Worm (Caenorhabditis elegans) whole organism, dauer: ENCODE data around the gene srv-12.
"Not testable (repeated sequence)": the region's sequence is repeated elsewhere in the genome, so short reads cannot be mapped to it uniquely, and the experiment has no call there.

Source experiments
- unc-62 ChIP-seq: sonication (generic microtip); optimal IDR thresholded peaks from 2 replicates; lab custom pipeline; 2017; ENCODE audit warnings: missing biosample characterization, missing genetic modification reagents, missing genetic modification characterization

The srv-12 gene

DNA sequence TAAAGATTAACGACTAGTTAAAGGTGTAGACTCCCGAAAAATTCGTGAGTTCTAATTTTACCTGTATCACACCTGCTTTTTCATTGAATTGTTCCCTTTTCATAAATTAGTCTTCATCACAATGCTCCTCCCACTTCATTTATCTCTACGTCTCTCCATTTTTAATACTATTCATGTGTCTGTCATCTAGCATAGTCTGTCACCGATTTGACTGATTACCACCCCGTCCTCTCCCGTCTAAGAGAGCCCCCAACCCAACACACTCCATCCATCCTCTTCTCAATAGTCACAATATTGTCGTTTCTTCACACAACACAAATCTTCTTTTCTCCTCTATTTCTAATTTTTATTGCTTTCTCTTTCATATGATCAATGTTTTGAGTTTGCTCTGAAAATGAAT lies 11.7 kb upstream of the srv-12 start:
- no peak for TF ChIP-seq unc-62

DNA sequence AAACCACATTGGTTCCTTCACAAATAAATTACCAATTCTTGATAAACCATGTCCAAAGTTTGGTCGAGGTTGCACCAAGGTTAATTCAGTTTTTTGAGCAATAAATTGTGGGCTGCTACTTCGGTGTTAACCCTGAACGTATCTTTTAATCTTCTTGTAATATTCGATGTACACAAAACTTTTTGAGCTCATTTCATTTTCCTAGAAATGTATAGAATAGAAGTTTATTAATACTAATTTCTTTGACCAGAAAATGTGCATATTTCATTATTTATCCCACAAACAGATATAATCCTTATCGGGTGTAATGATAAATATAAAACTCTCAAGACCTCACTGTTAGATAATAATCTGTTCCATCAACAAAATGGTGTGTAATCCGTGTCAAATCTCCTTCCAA lies 10.5 kb upstream of the srv-12 start:
- no peak for TF ChIP-seq unc-62

DNA sequence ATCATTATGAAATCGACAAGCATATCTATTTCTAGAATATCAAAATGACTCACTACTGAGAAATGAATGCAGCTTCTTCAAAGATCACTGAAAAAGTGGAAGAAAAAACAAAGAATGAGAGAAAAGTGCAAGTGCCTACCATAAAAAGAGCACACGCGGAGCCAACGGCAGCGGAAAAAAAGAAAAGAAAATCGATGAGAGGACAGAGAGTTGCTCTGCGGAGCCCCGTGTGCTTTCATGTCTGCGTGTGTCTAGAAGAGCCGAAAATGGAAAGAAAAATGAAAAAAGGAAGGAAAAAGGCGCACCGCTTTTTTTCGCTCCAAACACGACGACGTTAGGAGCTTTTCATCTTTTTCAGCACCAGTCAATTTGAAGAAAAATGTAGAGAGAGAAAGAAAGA lies 9.3 kb upstream of the srv-12 start, which contains the start of gene ipla-7:
Gene ipla-7, minus strand, starts transcription at position 122 of the 400 bp plus-strand sequence.
- TF ChIP-seq unc-62: no peak

DNA sequence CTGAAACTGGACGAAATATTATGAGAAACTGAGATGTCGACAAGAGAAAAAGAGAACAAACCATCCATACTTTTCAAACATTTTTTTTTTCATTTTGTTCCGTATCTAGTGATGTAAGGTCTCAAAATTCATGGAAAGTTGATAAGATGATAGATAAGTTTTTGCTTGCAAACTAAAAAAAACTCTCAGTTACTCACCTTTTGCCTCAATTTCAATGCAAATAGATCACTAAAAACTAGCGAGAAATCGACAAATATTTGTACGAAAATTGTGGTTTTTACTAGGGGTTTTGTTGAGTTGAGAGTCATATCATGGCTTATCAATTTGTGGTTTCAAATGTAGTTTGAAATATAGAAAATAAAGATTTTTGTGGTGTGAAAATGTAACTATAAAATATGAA lies 7.3 kb upstream of the srv-12 start:
- no peak for TF ChIP-seq unc-62

DNA sequence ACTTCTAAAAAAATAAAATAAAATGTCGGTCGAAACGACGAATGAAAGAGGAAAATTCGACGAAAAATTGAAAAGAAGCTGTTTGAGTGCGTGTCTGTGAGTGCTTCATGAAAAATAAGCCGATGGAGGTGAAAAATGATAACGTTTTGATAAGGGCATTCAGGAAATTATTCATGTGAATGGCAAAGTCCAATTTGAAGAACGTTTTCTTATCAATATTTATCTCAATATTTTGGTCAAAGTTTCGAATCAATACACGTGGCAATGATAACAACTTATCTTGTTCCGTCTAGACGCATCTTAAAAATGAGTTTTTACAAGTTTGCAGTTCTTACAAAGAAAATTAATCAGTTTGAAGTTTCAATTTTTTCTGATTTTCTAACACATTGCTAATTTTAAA lies 5.7 kb upstream of the srv-12 start:
- no peak for TF ChIP-seq unc-62

DNA sequence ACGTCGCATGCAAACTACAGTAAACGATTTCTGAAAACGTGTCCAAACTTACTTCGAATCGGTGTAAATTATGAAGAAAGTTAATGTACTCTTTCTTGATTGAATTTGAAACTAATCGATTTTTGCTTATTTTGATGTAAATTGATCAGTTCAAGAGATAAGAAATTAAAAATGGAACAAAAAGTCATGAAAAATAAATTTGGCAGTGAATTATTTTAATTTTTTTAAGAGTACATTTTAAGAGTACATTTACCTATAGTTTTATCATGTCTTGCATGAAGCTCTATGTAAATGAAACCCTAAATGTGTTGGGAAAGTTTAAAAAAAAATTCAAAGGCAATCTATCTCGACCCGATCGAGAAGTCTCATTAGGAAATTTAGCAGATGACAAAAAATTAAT lies 2.7 kb upstream of the srv-12 start, which contains the start of gene T04B2.7:
Gene T04B2.7, minus strand, starts transcription at position 101 of the 400 bp plus-strand sequence.
- TF ChIP-seq unc-62: no peak

DNA sequence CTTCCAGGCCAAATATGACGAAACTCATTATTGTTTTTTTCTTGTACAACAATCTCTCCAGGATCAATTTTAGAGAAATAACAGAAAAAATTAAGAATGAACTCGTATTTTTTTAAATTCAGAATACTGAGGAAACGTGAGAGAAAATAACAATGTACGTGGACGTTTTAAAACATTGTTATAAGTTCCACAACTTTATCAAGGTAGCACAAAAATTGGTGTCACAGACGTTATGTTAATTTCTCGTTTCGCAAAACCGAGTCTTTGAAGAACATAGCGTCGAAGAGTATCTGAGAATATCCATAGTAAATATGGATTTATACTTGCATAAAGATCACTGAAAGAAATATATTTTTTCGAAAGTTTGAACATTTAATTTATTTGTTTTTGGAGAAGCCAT lies 2.4 kb downstream of the srv-12 start, which contains the start of gene T04B2.8:
Gene T04B2.8, minus strand, starts transcription at position 101 of the 400 bp plus-strand sequence.
- TF ChIP-seq unc-62: no peak

DNA sequence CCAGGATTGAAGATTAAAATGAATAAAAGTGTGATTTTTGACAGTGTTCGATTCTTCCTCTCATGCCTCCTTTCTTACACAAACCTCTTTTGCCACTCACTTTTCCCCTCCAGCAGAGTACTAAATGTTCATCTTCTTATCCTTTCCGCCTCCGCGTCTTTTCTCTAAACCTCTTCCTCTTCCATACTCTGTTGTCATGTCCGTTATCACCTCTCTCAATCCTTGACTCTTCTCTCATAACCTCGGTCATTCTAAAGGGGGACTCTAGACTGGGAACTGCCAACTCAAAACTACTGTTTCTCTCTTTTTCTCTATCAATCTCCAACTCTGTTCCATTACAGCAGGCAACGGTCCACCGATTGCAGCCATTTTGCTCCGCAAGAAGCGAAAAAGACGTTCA lies 5.2 kb downstream of the srv-12 start:
- no peak for TF ChIP-seq unc-62

DNA sequence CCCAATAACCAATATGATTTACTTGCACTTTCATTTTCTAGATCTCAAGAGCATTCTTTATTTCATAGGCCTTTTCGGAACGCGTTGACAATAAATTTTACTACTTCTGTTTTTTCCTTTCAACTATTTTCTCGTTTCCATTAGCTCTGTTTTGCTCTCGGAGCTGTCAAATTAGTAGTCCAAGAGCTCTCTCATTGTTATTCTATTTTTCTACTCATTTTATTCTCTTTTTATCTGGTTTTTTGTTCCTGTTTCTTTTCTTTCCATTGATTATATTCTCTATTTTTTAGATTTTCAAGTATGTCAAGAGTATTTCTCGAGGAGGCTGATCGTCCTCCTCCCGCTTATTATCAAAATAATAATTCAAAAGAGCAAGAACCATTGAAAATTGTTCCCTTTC lies 6.3 kb downstream of the srv-12 start, which contains the start of gene T04B2.3:
Gene T04B2.3, plus strand, starts transcription at position 301 of the 400 bp plus-strand sequence.
- no peak for TF ChIP-seq unc-62

DNA sequence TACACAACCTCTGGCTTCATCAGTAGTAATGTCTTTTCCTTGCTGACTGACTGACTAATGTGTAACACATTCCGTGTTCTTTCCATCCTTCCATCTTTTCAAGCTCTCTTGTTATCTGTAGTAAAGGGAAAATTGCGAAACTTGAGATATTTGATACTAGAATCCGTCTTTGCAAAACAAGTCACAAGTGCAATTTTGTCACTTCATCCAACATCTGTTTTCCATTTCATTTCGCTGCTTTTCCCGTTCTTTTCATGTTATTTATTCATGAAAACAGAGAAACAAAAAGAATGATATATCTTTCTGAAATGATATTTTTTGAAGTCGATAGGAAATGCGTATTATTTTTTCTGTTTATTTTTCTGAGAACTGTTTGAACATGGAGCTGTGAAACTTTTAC lies 7.4 kb downstream of the srv-12 start:
- no peak for TF ChIP-seq unc-62

DNA sequence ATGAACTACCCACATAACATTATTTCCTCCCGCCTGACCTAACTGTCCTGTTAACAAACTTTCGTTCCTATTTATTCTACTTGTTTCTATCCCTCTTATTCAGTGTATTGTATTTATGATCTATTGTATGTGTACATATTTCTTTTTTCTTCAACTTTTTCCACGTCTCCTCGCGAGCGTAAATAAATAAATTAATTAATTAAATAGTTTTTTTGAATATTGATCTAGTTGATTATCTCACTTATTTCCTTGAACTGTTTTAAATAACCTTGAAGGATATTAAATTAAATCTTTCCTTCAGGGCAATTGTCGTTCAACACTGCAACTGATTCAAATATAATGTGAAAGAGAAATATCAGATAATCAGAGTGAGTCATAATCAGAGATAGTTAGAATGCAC lies 10.6 kb downstream of the srv-12 start, which contains the start of gene frk-1:
Gene frk-1, plus strand, starts transcription at position 301 of the 400 bp plus-strand sequence.
- no peak for TF ChIP-seq unc-62

DNA sequence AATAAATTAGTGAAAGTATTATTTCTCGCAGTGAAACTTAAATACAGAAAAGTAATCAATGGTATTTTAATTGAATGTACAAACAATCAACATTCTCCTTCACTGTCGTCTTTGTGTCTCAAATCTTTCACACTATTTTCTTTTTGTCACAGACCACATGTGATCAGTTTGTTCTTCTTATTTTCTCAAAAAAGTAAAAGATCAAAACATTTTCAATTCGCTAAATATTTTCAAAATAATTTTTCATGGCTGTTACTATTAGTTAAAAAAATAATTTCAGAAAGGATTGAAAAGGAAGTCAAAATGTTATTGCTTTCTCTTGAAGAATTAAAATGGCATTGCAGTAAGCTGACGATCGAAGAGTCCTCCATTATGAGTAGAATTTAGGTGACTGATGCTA lies 12.6 kb downstream of the srv-12 start, which contains the start of gene dhs-31:
Gene dhs-31, minus strand, starts transcription at position 101 of the 400 bp plus-strand sequence.
- no peak for TF ChIP-seq unc-62

DNA sequence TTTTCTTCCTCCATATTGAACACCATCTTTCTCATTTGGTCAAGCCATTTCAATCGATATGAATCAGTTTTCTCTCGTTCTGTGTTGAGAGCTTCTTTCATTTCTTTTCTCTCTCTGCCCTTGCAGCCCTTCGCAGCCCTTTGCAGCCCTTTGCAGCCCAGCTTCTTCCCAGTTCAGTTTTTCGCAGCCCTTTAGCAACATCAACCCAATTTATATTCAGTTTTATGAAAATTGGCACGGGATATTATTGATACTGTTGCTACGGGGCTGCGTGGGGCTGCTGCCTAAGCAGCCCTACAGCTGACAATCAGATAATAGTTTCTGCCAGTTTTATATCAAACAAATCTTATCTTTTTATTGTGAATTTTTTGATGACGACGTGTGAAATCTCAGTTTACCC lies 16.5 kb downstream of the srv-12 start, which contains the start of gene F44D12.10:
Gene F44D12.10, minus strand, starts transcription at position 101 of the 400 bp plus-strand sequence.
- no peak for TF ChIP-seq unc-62

DNA sequence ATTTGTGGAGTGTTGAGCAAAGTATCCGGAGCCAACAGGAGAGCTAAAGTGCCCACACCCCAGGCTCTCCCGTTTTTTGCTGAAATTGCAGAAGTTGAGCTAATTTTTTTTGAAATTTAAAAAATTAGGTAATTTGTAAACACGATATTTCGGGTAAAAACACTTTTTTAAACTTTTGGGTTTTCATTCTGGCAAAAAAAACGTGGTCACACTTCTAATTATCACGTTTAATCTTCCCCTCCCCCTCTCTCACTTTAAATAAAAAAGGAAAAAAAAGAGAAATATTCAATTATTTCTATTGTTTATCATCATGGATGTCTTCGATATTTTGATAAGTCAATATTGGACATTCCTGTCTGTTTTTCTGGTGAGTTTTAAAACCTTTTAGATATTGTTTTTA lies 20.4 kb downstream of the srv-12 start, which contains the start of gene F44D12.6:
Gene F44D12.6, plus strand, starts transcription at position 301 of the 400 bp plus-strand sequence.
- no peak for TF ChIP-seq unc-62

DNA sequence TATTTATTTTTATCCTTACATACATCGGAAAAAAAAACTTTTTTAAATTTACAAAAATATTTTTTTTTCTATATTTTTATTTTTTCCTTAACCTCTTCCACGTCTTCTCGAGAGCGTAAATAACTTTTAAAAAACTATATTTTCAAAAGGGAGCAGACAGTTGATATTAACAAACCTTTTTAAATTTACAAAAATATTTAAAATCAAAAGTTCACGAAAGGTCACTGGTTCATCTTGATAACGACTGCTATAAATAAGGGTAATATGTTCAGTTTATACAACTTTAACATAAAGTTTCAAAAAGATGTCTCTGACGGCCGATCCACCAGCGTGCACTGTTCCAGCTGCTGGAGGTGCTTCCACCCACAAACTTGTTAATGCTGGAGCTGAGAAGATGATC lies 24.7 kb downstream of the srv-12 start, which contains the start of the genes F44D12.16 and msd-2:
Gene F44D12.16, plus strand, starts transcription at position 301 of the 400 bp plus-strand sequence.
Gene msd-2, plus strand, starts transcription at position 305 of the 400 bp plus-strand sequence.
- TF ChIP-seq unc-62: not testable (repeated sequence)

DNA sequence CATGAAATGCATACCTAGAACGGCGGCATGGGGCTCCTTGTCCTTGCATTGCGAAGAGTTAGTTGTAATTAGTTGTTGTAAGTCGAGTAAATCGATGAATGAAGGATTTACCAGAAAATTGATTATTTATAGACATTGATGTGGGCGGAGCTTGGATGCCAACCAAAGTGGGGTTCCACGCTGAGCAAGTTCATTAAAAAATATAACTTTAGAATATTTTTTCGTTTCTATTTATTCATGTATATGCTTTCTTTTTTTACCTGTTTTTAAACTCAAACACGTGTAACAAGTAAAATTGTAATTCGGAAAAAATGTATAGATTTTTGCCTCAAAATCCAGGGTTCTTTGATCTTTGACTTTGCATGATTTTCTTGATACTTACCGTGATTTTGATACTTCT lies 25.9 kb downstream of the srv-12 start, which contains the start of gene gipc-2:
Gene gipc-2, minus strand, starts transcription at position 101 of the 400 bp plus-strand sequence.
- TF ChIP-seq unc-62: no peak

DNA sequence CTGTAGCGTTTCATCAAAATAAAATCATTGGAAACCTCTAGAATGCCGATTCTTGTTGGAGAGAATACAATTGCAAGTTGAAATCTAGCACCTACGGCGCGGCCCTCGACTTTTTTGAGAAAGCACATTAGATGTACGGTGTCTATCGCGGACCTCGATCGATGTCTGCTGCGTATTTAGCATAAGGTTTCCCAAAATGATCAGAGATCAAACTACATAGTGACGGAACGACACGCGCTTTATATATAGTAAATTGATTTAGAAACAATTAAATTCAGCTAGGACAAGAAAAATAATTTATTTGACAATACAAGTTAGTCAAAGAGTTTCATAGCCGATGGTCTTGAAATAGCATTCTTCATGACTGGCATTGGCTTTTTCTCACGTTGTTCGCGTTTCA lies 27.3 kb downstream of the srv-12 start:
- TF ChIP-seq unc-62: no peak

DNA sequence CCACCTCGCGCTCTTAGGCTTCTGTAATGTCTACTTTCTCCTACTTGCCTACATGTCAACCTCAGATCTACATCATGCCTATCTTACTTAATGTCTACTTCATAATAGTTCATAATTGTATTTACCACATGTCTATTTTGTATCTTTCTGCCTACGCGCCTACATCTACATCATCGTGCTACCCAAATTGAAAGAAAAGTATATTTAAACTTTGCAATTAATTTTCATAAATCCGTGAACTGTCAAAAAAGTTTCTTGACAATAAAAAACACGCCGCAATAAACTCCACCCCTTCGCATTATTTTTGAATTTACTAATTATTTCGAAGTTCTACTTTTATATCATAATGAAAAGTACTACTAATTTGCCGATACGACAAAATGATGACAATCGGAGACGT lies 30.5 kb downstream of the srv-12 start, which contains the start of gene F44D12.8:
Gene F44D12.8, plus strand, starts transcription at position 301 of the 400 bp plus-strand sequence.
- TF ChIP-seq unc-62: no peak
